Worm (Caenorhabditis elegans) whole organism, young adult: Measurements from ENCODE around the gene vdac-1.
A peak's percentile ranks its signal among the peaks of the same experiment; 100 is the strongest.

Source experiments
- C06A6.2 ChIP-seq: fragments of 200-800 bp; sonication (Bioruptor generic); conservative IDR thresholded peaks from 2 replicates; pipeline ENCODE4 v1.3.6; 2022; ENCODE audit warnings: missing genetic modification characterization, missing compliant biosample characterization
- C17E4.6 ChIP-seq: fragments of 200-800 bp; sonication (Bioruptor generic); IDR thresholded peaks from 2 replicates; pipeline ENCODE4 v1.3.6; 2022; ENCODE audit warnings: missing genetic modification reagents, missing genetic modification characterization, missing compliant biosample characterization
- D2030.7 ChIP-seq: fragments of 200-800 bp; sonication (Bioruptor generic); IDR thresholded peaks from 2 replicates; pipeline ENCODE4 v1.3.6; 2022; ENCODE audit warnings: missing genetic modification reagents, missing genetic modification characterization, missing compliant biosample characterization
- F10E7.11 ChIP-seq: sonication (generic microtip); optimal IDR thresholded peaks from 2 replicates; lab custom pipeline; 2017; ENCODE audit warnings: mild to moderate bottlenecking, missing genetic modification characterization, moderate library complexity, missing compliant biosample characterization
- F37B4.10 ChIP-seq: fragments of 200-800 bp; sonication (Bioruptor generic); IDR thresholded peaks from 2 replicates; pipeline ENCODE4 v1.3.6; 2022; ENCODE audit warnings: missing genetic modification characterization, missing compliant biosample characterization
- F49E8.2 ChIP-seq: sonication (generic microtip); optimal IDR thresholded peaks from 3 replicates; lab custom pipeline; 2017; ENCODE audit warnings: missing genetic modification characterization, mild to moderate bottlenecking, missing compliant biosample characterization, antibody characterized with exemption, moderate library complexity; ENCODE audit not compliant: insufficient read depth
- F52B5.7 ChIP-seq: sonication (generic microtip); optimal IDR thresholded peaks from 2 replicates; lab custom pipeline; 2016; ENCODE audit warnings: mild to moderate bottlenecking, missing genetic modification characterization, missing compliant biosample characterization
- F55B11.4 ChIP-seq: sonication (generic microtip); optimal IDR thresholded peaks from 2 replicates; lab custom pipeline; 2016; ENCODE audit warnings: missing compliant biosample characterization, missing genetic modification characterization, borderline replicate concordance; ENCODE audit not compliant: insufficient read depth
- F57C9.4 ChIP-seq: sonication (generic microtip); optimal IDR thresholded peaks from 2 replicates; lab custom pipeline; 2017; ENCODE audit warnings: mild to moderate bottlenecking, missing genetic modification characterization, missing compliant biosample characterization
- T07F8.4 ChIP-seq: sonication (generic microtip); optimal IDR thresholded peaks from 2 replicates; lab custom pipeline; 2016; ENCODE audit warnings: mild to moderate bottlenecking, missing genetic modification characterization, moderate library complexity, missing compliant biosample characterization
- T26A5.8 ChIP-seq: sonication (generic microtip); optimal IDR thresholded peaks from 2 replicates; lab custom pipeline; 2016; ENCODE audit warnings: missing genetic modification characterization, missing compliant biosample characterization
- Y56A3A.18 ChIP-seq: fragments of 200-800 bp; sonication (Bioruptor generic); IDR thresholded peaks from 2 replicates; pipeline ENCODE4 v1.3.6; 2022; ENCODE audit warnings: missing genetic modification reagents, missing genetic modification characterization, missing compliant biosample characterization
- Y67H2A.10 ChIP-seq: fragments of 200-800 bp; sonication (Bioruptor generic); conservative IDR thresholded peaks from 2 replicates; pipeline ENCODE4 v1.3.6; 2022; ENCODE audit warnings: missing genetic modification reagents, missing genetic modification characterization, missing compliant biosample characterization
- ama-1 ChIP-seq, 3 experiments: fragments of 150-350 bp in 1 of 3; sonication (generic microtip) in 2 of 3; optimal IDR thresholded peaks; 2 replicates each; lab custom pipeline; 2014 to 2018; ENCODE audit warnings: missing biosample characterization in 2 of 3, missing genetic modification characterization in 2 of 3, missing genetic modification reagents in 2 of 3
- aptf-2 ChIP-seq: fragments of 200-800 bp; sonication (Bioruptor generic); conservative IDR thresholded peaks from 2 replicates; pipeline ENCODE4 v1.3.6; 2022; ENCODE audit warnings: missing genetic modification reagents, missing genetic modification characterization, missing compliant biosample characterization
- atf-7 ChIP-seq: sonication (generic microtip); optimal IDR thresholded peaks from 2 replicates; lab custom pipeline; 2017; ENCODE audit warnings: mild to moderate bottlenecking, missing genetic modification characterization, missing compliant biosample characterization
- attf-3 ChIP-seq: fragments of 200-800 bp; sonication (Bioruptor generic); conservative IDR thresholded peaks from 2 replicates; pipeline ENCODE4 v1.3.6; 2022; ENCODE audit warnings: missing genetic modification reagents, missing genetic modification characterization, missing compliant biosample characterization
- cebp-2 ChIP-seq: fragments of 200-800 bp; sonication (Bioruptor generic); IDR thresholded peaks from 2 replicates; pipeline ENCODE4 v1.3.6; 2022; ENCODE audit warnings: missing genetic modification characterization, missing compliant biosample characterization
- ceh-40 ChIP-seq: fragments of 200-800 bp; sonication (Bioruptor generic); IDR thresholded peaks from 2 replicates; pipeline ENCODE4 v1.3.6; 2022; ENCODE audit warnings: missing genetic modification characterization, missing compliant biosample characterization
- ceh-79 ChIP-seq: sonication (generic microtip); optimal IDR thresholded peaks from 2 replicates; lab custom pipeline; 2017; ENCODE audit warnings: mild to moderate bottlenecking, missing genetic modification characterization, missing compliant biosample characterization
- egrh-3 ChIP-seq: fragments of 200-800 bp; sonication (Bioruptor generic); IDR thresholded peaks from 2 replicates; pipeline ENCODE4 v1.3.6; 2022; ENCODE audit warnings: missing genetic modification reagents, missing genetic modification characterization, missing compliant biosample characterization
- fkh-3 ChIP-seq: sonication (generic microtip); optimal IDR thresholded peaks from 2 replicates; lab custom pipeline; 2016; ENCODE audit warnings: mild to moderate bottlenecking, missing genetic modification characterization, missing compliant biosample characterization
- gei-17 ChIP-seq: fragments of 200-800 bp; sonication (Bioruptor generic); optimal IDR thresholded peaks from 2 replicates; lab custom pipeline; 2018; ENCODE audit warnings: mild to moderate bottlenecking, missing genetic modification characterization, missing compliant biosample characterization
- him-1 ChIP-seq: sonication (generic microtip); optimal IDR thresholded peaks from 2 replicates; lab custom pipeline; 2016; ENCODE audit warnings: missing genotype, missing genetic modification reagents, missing genetic modification characterization, missing compliant biosample characterization
- hlh-12 ChIP-seq: sonication (generic microtip); optimal IDR thresholded peaks from 2 replicates; lab custom pipeline; 2016; ENCODE audit warnings: missing genetic modification characterization, missing compliant biosample characterization
- hrde-1 ChIP-seq: sonication (generic microtip); optimal IDR thresholded peaks from 2 replicates; lab custom pipeline; 2016; ENCODE audit warnings: missing genetic modification characterization, mild to moderate bottlenecking, missing compliant biosample characterization, moderate library complexity, missing genotype, missing genetic modification reagents, borderline replicate concordance
- hsf-1 ChIP-seq: fragments of 200-800 bp; sonication (Bioruptor generic); IDR thresholded peaks from 2 replicates; pipeline ENCODE4 v1.3.6; 2022; ENCODE audit warnings: missing genetic modification reagents, missing genetic modification characterization, missing compliant biosample characterization
- lin-35 ChIP-seq, 3 experiments: fragments of 150-350 bp in 2 of 3; sonication (generic microtip) in 1 of 3; optimal IDR thresholded peaks; 2 replicates each; lab custom pipeline; 2014 to 2018; ENCODE audit warnings: missing biosample characterization in 3 of 3, missing genetic modification characterization in 3 of 3, missing genetic modification reagents in 3 of 3
- lin-40 ChIP-seq: sonication (generic microtip); optimal IDR thresholded peaks from 2 replicates; lab custom pipeline; 2016; ENCODE audit warnings: missing genetic modification characterization, mild to moderate bottlenecking, missing compliant biosample characterization, missing genotype, missing genetic modification reagents
- madf-6 ChIP-seq: fragments of 200-800 bp; sonication (Bioruptor generic); IDR thresholded peaks from 2 replicates; pipeline ENCODE4 v1.3.6; 2022; ENCODE audit warnings: missing genetic modification reagents, missing genetic modification characterization, missing compliant biosample characterization
- mes-4 ChIP-seq: sonication (generic microtip); optimal IDR thresholded peaks from 2 replicates; lab custom pipeline; 2016; ENCODE audit warnings: missing genotype, missing genetic modification characterization, missing compliant biosample characterization
- nhr-27 ChIP-seq: fragments of 200-800 bp; sonication (Bioruptor generic); optimal IDR thresholded peaks from 2 replicates; lab custom pipeline; 2018; ENCODE audit warnings: mild to moderate bottlenecking, missing genetic modification characterization, moderate library complexity, missing compliant biosample characterization
- nhr-90 ChIP-seq: sonication (generic microtip); optimal IDR thresholded peaks from 2 replicates; lab custom pipeline; 2016; ENCODE audit warnings: missing genotype, mild to moderate bottlenecking, missing genetic modification characterization, missing compliant biosample characterization
- rcor-1 ChIP-seq: fragments of 200-800 bp; sonication (Bioruptor generic); IDR thresholded peaks from 2 replicates; pipeline ENCODE4 v1.3.6; 2022; ENCODE audit warnings: missing genetic modification reagents, missing genetic modification characterization, missing compliant biosample characterization
- repo-1 ChIP-seq: sonication (generic microtip); optimal IDR thresholded peaks from 2 replicates; lab custom pipeline; 2017; ENCODE audit warnings: mild to moderate bottlenecking, missing genetic modification characterization, missing compliant biosample characterization
- rpc-1 ChIP-seq, 2 experiments: fragments of 150-350 bp in 1 of 2; sonication (generic microtip) in 1 of 2; optimal IDR thresholded peaks; 2 replicates each; lab custom pipeline; 2014 to 2018; ENCODE audit warnings: missing biosample characterization in 1 of 2, missing genetic modification characterization in 1 of 2, missing genetic modification reagents in 1 of 2, missing genotype in 1 of 2
- sdz-38 ChIP-seq: sonication (generic microtip); optimal IDR thresholded peaks from 2 replicates; lab custom pipeline; 2016; ENCODE audit warnings: missing genotype, missing genetic modification characterization, missing compliant biosample characterization
- sptf-2 ChIP-seq: fragments of 200-800 bp; sonication (Bioruptor generic); optimal IDR thresholded peaks from 2 replicates; lab custom pipeline; 2018; ENCODE audit warnings: mild to moderate bottlenecking, missing genetic modification characterization, missing compliant biosample characterization
- tbp1 ChIP-seq: fragments of 200-800 bp; sonication (Bioruptor generic); optimal IDR thresholded peaks from 2 replicates; lab custom pipeline; 2018; ENCODE audit warnings: mild to moderate bottlenecking, missing genetic modification characterization, missing compliant biosample characterization
- unc-130 ChIP-seq: sonication (generic microtip); optimal IDR thresholded peaks from 2 replicates; lab custom pipeline; 2016; ENCODE audit warnings: missing genetic modification reagents, missing genetic modification characterization, missing compliant biosample characterization
- unc-62 ChIP-seq: fragments of 150-350 bp; optimal IDR thresholded peaks from 2 replicates; lab custom pipeline; 2014; ENCODE audit warnings: missing biosample characterization, missing genetic modification reagents, missing genetic modification characterization
- zfh-2 ChIP-seq: fragments of 200-800 bp; sonication (Bioruptor generic); conservative IDR thresholded peaks from 2 replicates; pipeline ENCODE4 v1.3.6; 2022; ENCODE audit warnings: missing genetic modification reagents, missing genetic modification characterization, missing compliant biosample characterization
- zim-3 ChIP-seq: sonication (generic microtip); optimal IDR thresholded peaks from 2 replicates; lab custom pipeline; 2017; ENCODE audit warnings: mild to moderate bottlenecking, missing genetic modification characterization, moderate library complexity, missing compliant biosample characterization
- ztf-18 ChIP-seq: sonication (generic microtip); optimal IDR thresholded peaks from 2 replicates; lab custom pipeline; 2016; ENCODE audit warnings: missing genotype, mild to moderate bottlenecking, missing genetic modification characterization, missing compliant biosample characterization
- ztf-26 ChIP-seq: sonication (generic microtip); optimal IDR thresholded peaks from 2 replicates; lab custom pipeline; 2017; ENCODE audit warnings: missing genetic modification characterization, missing compliant biosample characterization

Gene vdac-1

ce11 chrIV:7488457-7488783, 19.3 kb downstream of the vdac-1 start (continued):
- no peak for TF ChIP-seq rpc-1 (optimal IDR thresholded peaks at IDR 0.05; lab: Kevin White, UChicago)
- no peak for TF ChIP-seq rpc-1 (tag; optimal IDR thresholded peaks at IDR 0.05; lab: Kevin White, UChicago)
- TF ChIP-seq ceh-79, result no peak
- no peak for TF ChIP-seq unc-130 (GFP tag; lab: Kevin White, UChicago)
- TF ChIP-seq F10E7.11 (tag; lab: Kevin White, UChicago), result no peak
- TF ChIP-seq nhr-90 (tag; lab: Kevin White, UChicago), result no peak
- TF ChIP-seq lin-40 (tag; lab: Kevin White, UChicago), result no peak
- no peak for TF ChIP-seq F49E8.2
- TF ChIP-seq ztf-26, result no peak
- TF ChIP-seq mes-4 (tag; lab: Kevin White, UChicago), result no peak
- peak; percentile 34 for TF ChIP-seq tbp1 (GFP tag; lab: Kevin White, UChicago)
- no peak for TF ChIP-seq zfh-2 (GFP tag; lab: Robert Waterston, UW)
- TF ChIP-seq him-1 (tag; lab: Kevin White, UChicago), result no peak
- peak; percentile 51 for TF ChIP-seq C17E4.6 (GFP tag; lab: Robert Waterston, UW)
- no peak for TF ChIP-seq zim-3 (tag; lab: Kevin White, UChicago)
- no peak for TF ChIP-seq gei-17 (GFP tag; lab: Kevin White, UChicago)
- TF ChIP-seq repo-1 (tag; lab: Kevin White, UChicago), result no peak
- TF ChIP-seq F52B5.7, result no peak
- TF ChIP-seq lin-35 (GFP tag; optimal IDR thresholded peaks at IDR 0.05; lab: Kevin White, UChicago), result no peak
- no peak for TF ChIP-seq Y56A3A.18 (GFP tag; lab: Robert Waterston, UW)
- no peak for TF ChIP-seq ceh-40 (GFP tag; lab: Robert Waterston, UW)
- TF ChIP-seq unc-62, result no peak
- TF ChIP-seq F57C9.4 (tag; lab: Kevin White, UChicago), result no peak
- peak; percentile 75; the same call in 1 of the 2 replicates for TF ChIP-seq cebp-2 (GFP tag; lab: Robert Waterston, UW)
- no peak for TF ChIP-seq hlh-12
- peak; percentile 91 for TF ChIP-seq hrde-1 (tag; lab: Kevin White, UChicago)
- no peak for TF ChIP-seq Y67H2A.10 (GFP tag; lab: Robert Waterston, UW)
- TF ChIP-seq atf-7 (tag; lab: Kevin White, UChicago), result no peak
- TF ChIP-seq hsf-1, result 0 out of 2 replicates have a peak, but pooled peaks have one; percentile 50

DNA sequence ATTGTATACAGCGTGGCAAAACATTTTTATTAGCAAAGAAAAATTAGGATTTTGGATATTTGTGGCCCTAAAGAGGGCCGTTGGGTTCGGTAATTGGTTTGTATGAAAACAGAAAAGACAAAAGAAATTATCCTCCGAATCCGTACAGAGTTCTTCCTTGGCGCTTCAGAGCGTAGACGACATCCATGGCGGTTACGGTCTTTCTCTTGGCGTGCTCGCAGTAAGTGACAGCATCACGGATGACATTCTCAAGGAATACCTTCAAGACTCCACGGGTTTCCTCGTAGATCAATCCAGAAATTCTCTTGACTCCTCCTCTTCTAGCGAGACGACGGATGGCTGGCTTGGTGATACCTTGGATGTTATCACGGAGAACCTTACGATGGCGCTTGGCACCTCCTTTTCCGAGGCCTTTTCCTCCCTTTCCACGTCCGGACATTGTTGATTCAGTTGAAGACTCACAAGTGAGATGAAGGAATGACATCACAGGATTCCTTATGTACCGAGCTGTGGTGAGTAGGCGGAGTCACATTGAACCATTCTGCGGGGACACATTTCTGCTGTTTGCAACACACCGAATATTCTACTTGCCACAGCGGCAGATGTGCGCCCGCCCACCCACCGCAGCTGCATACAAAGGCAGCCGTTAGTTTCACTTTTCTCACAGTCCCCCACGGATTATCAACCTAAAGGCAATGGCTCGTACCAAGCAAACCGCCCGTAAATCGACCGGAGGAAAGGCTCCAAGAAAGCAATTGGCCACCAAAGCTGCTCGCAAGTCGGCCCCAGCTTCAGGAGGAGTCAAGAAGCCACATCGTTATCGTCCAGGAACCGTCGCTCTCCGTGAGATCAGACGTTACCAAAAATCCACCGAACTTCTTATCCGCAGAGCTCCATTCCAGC, 19.9 kb downstream of the vdac-1 start, which contains the start of the genes his-60 and his-59:
Gene his-60, minus strand, starts transcription at position 439 of the 903 bp plus-strand sequence.
Gene his-59, plus strand, starts transcription at position 696 of the 903 bp plus-strand sequence.
- TF ChIP-seq T26A5.8, result no peak
- no peak; the same call in 1 of the 2 replicates for TF ChIP-seq zfh-2 (GFP tag; lab: Robert Waterston, UW)
- TF ChIP-seq D2030.7 (GFP tag; lab: Robert Waterston, UW), result peak; percentile 39; the same call in 1 of the 2 replicates
- TF ChIP-seq mes-4 (tag; lab: Kevin White, UChicago), result peak; percentile 48
- TF ChIP-seq egrh-3 (GFP tag; lab: Robert Waterston, UW), result peak; percentile 51
- TF ChIP-seq lin-40 (tag; lab: Kevin White, UChicago), result no peak
- TF ChIP-seq rcor-1 (GFP tag; lab: Robert Waterston, UW), result no peak; the same call in 1 of the 2 replicates
- TF ChIP-seq nhr-27 (tag; lab: Kevin White, UChicago), result no peak
- TF ChIP-seq fkh-3 (tag; lab: Kevin White, UChicago), result no peak
- TF ChIP-seq atf-7 (tag; lab: Kevin White, UChicago), result no peak
- 0 out of 2 replicates have a peak, but pooled peaks have one; percentile 7 for TF ChIP-seq attf-3 (GFP tag; lab: Robert Waterston, UW)
- TF ChIP-seq T07F8.4 (tag; lab: Kevin White, UChicago), result peak; percentile 31
- no peak for TF ChIP-seq sptf-2 (GFP tag; lab: Kevin White, UChicago)
- TF ChIP-seq F55B11.4, result no peak
- peak; percentile 61; the same call in 1 of the 2 replicates for TF ChIP-seq F37B4.10 (GFP tag; lab: Robert Waterston, UW)
- TF ChIP-seq unc-62, result no peak
- peak; percentile 91 for TF ChIP-seq F49E8.2
- TF ChIP-seq aptf-2 (GFP tag; lab: Robert Waterston, UW), result 0 out of 2 replicates have a peak, but pooled peaks have one; percentile 12
- TF ChIP-seq ama-1 (optimal IDR thresholded peaks at IDR 0.05; lab: Kevin White, UChicago), result no peak
- peak in 1 of 2 experiments; percentile 83 for TF ChIP-seq ama-1 (GFP tag; optimal IDR thresholded peaks at IDR 0.05; lab: Kevin White, UChicago)
- TF ChIP-seq madf-6 (GFP tag; lab: Robert Waterston, UW), result peak; percentile 72
- peak; percentile 35 for TF ChIP-seq ztf-18 (tag; lab: Kevin White, UChicago)
- TF ChIP-seq C06A6.2 (GFP tag; lab: Robert Waterston, UW), result no peak
- TF ChIP-seq Y56A3A.18 (GFP tag; lab: Robert Waterston, UW), result no peak
- no peak for TF ChIP-seq sdz-38 (tag; lab: Kevin White, UChicago)
